ENCODE assay signal across 2 worm cellular contexts in the genomic region with DNA sequence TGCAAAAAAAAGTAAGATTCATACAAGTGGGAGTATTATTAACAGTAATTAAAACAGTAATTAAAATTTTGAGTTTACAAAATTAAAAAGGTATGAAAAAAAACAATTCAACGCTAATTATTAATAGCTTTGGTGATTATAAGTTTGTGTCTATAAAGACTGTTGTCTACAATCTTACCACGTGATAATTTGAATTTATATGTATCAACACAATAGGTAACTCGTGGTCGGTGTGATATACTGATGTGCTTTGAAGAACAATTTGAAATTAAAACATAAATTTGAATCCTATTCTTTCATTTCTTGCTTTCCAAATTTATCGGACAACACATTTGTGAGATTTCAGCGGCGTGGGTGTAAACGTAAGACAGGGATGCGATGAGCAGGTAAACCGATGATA.
TF ChIP-seq lines count a peak whose summit lies in the region.

No protein-coding gene starts in this region.

TF ChIP-seq in whole organism, L3 larva, 47 proteins besides CTCF, POLR2A, EP300 and RAD21:
- no peak for TF ChIP-seq mdl-1 (tag; optimal IDR thresholded peaks at IDR 0.05; lab: Kevin White, UChicago)
- TF ChIP-seq elt-2 (tag; optimal IDR thresholded peaks at IDR 0.05; lab: Kevin White, UChicago): peak; percentile 25
- TF ChIP-seq pha-4 (tag; optimal IDR thresholded peaks at IDR 0.05; lab: Kevin White, UChicago): peak; percentile 15
TF ChIP-seq in whole organism, L3 larva: peak in this region for 2.

TF ChIP-seq in whole organism, L4 larva, 104 proteins besides CTCF, POLR2A, EP300 and RAD21:
- TF ChIP-seq vab-7 (GFP tag; IDR thresholded peaks at IDR 0.05; lab: Robert Waterston, UW): no peak
- peak; percentile 41 for TF ChIP-seq aha-1 (tag; lab: Kevin White, UChicago)
- no peak for TF ChIP-seq fkh-10 (GFP tag; optimal IDR thresholded peaks at IDR 0.05; lab: Kevin White, UChicago)
- no peak for TF ChIP-seq zfp-2 (tag; optimal IDR thresholded peaks at IDR 0.05; lab: Kevin White, UChicago)
- no peak for TF ChIP-seq spr-1 (tag; optimal IDR thresholded peaks at IDR 0.05; lab: Kevin White, UChicago)
- no peak for TF ChIP-seq set-16 (GFP tag; IDR thresholded peaks at IDR 0.05; lab: Robert Waterston, UW)
- TF ChIP-seq dve-1 (tag; optimal IDR thresholded peaks at IDR 0.05; lab: Kevin White, UChicago; ENCODE audit: insufficient read depth): peak; percentile 56
- TF ChIP-seq nhr-41 (GFP tag; IDR thresholded peaks at IDR 0.05; lab: Robert Waterston, UW): no peak
- TF ChIP-seq lin-38 (GFP tag; IDR thresholded peaks at IDR 0.05; lab: Robert Waterston, UW): no peak
- TF ChIP-seq mxl-2 (GFP tag; conservative IDR thresholded peaks at IDR 0.05; lab: Robert Waterston, UW): no peak
- TF ChIP-seq pqm-1 (tag; optimal IDR thresholded peaks at IDR 0.05; lab: Kevin White, UChicago): no peak
- no peak for TF ChIP-seq tag-97 (GFP tag; IDR thresholded peaks at IDR 0.05; lab: Robert Waterston, UW)
- TF ChIP-seq dmd-9 (GFP tag; IDR thresholded peaks at IDR 0.05; lab: Robert Waterston, UW): no peak
- TF ChIP-seq nhr-237 (tag; optimal IDR thresholded peaks at IDR 0.05; lab: Kevin White, UChicago): no peak
- TF ChIP-seq madf-9 (GFP tag; conservative IDR thresholded peaks at IDR 0.05; lab: Robert Waterston, UW): no peak
- TF ChIP-seq nhr-42 (GFP tag; IDR thresholded peaks at IDR 0.05; lab: Robert Waterston, UW): no peak
- no peak for TF ChIP-seq lin-15B (tag; optimal IDR thresholded peaks at IDR 0.05; lab: Kevin White, UChicago)
- TF ChIP-seq spr-3 (GFP tag; optimal IDR thresholded peaks at IDR 0.05; lab: Kevin White, UChicago): no peak
- no peak for TF ChIP-seq egl-27 (tag; optimal IDR thresholded peaks at IDR 0.05; lab: Kevin White, UChicago)
- TF ChIP-seq lin-13 (GFP tag; optimal IDR thresholded peaks at IDR 0.05; lab: Kevin White, UChicago): no peak
- TF ChIP-seq ceh-28 (tag; optimal IDR thresholded peaks at IDR 0.05; lab: Kevin White, UChicago): no peak
- no peak for TF ChIP-seq ztf-7 (tag; optimal IDR thresholded peaks at IDR 0.05; lab: Kevin White, UChicago)
- TF ChIP-seq nhr-28 (tag; optimal IDR thresholded peaks at IDR 0.05; lab: Kevin White, UChicago): peak; percentile 6
- 0 out of 2 replicates have a peak, but pooled peaks have one; percentile 18 for TF ChIP-seq php-3 (GFP tag; IDR thresholded peaks at IDR 0.05; lab: Robert Waterston, UW)
- TF ChIP-seq lin-39 (tag; optimal IDR thresholded peaks at IDR 0.05; lab: Kevin White, UChicago): no peak
- no peak for TF ChIP-seq hmg-1.1 (GFP tag; IDR thresholded peaks at IDR 0.05; lab: Robert Waterston, UW)
- no peak for TF ChIP-seq ceh-62 (tag; optimal IDR thresholded peaks at IDR 0.05; lab: Kevin White, UChicago)
- no peak for TF ChIP-seq zip-2 (tag; optimal IDR thresholded peaks at IDR 0.05; lab: Kevin White, UChicago)
- TF ChIP-seq ZK546.5 (tag; optimal IDR thresholded peaks at IDR 0.05; lab: Kevin White, UChicago): no peak
- no peak for TF ChIP-seq daf-16 (GFP tag; optimal IDR thresholded peaks at IDR 0.05; lab: Kevin White, UChicago)
- peak; percentile 73 for TF ChIP-seq daf-16 (tag; optimal IDR thresholded peaks at IDR 0.05; lab: Kevin White, UChicago)
- no peak for TF ChIP-seq arid-1 (GFP tag; conservative IDR thresholded peaks at IDR 0.05; lab: Robert Waterston, UW)
- no peak for TF ChIP-seq dpl-1 (GFP tag; optimal IDR thresholded peaks at IDR 0.05; lab: Kevin White, UChicago)
- no peak for TF ChIP-seq tra-1 (GFP tag; IDR thresholded peaks at IDR 0.05; lab: Robert Waterston, UW)
- no peak for TF ChIP-seq zfp-3 (GFP tag; conservative IDR thresholded peaks at IDR 0.05; lab: Robert Waterston, UW)
- no peak for TF ChIP-seq gei-8 (GFP tag; optimal IDR thresholded peaks at IDR 0.05; lab: Kevin White, UChicago)
- TF ChIP-seq mep-1 (tag; optimal IDR thresholded peaks at IDR 0.05; lab: Kevin White, UChicago): no peak

Comparison
In these comparisons a context has a peak if more than half of its experiments do, and no peak if none do; other contexts are left out.
1. Of the 28 proteins assayed by ChIP-seq in both whole organism, L4 larva and whole organism, L3 larva: peak only in whole organism, L4 larva: nhr-28; only in whole organism, L3 larva: pha-4; in both: none; in neither: 26.